Fruit fly (Drosophila melanogaster): ENCODE measurements around the gene spn-A.

The spn-A gene

dm6 chr3R:30083215-30083614 is 27.4 kb upstream of the spn-A start (continued):
- TF ChIP-seq Ssrp (tag; optimal IDR thresholded peaks at IDR 0.05) (peak; percentile 20), CG18476 (GFP tag; optimal IDR thresholded peaks at IDR 0.05) (no peak), CG1603 (tag; optimal IDR thresholded peaks at IDR 0.05) (peak; percentile 16), nmo (GFP tag; optimal IDR thresholded peaks at IDR 0.05) (peak; percentile 3), MESR4 (GFP tag; optimal IDR thresholded peaks at IDR 0.05) (no peak), CG15269 (tag; optimal IDR thresholded peaks at IDR 0.05) (peak; percentile 19), prd (optimal IDR thresholded peaks at IDR 0.05) (no peak), prd (GFP tag; IDR thresholded peaks at IDR 0.05) (peak; percentile 26; the same call in 1 of the 3 replicates), CG2712 (tag; optimal IDR thresholded peaks at IDR 0.05) (peak; percentile 12), Dbx (GFP tag; IDR thresholded peaks at IDR 0.05) (no peak), Adf1 (GFP tag; IDR thresholded peaks at IDR 0.05) (no peak), lab (GFP tag; optimal IDR thresholded peaks at IDR 0.05) (peak; percentile 20), dmrt99B (tag; optimal IDR thresholded peaks at IDR 0.05) (peak; percentile 33), CG17912 (GFP tag; optimal IDR thresholded peaks at IDR 0.05) (no peak), grau (tag; optimal IDR thresholded peaks at IDR 0.05) (peak; percentile 23), Taf1 (GFP tag; IDR thresholded peaks at IDR 0.05) (no peak), Awh (GFP tag; IDR thresholded peaks at IDR 0.05) (peak; percentile 29; the same call in 1 of the 2 replicates), CG6813 (GFP tag; optimal IDR thresholded peaks at IDR 0.05) (no peak), CG17612 (GFP tag; IDR thresholded peaks at IDR 0.05) (no peak), fd102C (GFP tag; optimal IDR thresholded peaks at IDR 0.05) (no peak), CG10979 (tag; optimal IDR thresholded peaks at IDR 0.05) (peak; percentile 0), bsh (GFP tag; optimal IDR thresholded peaks at IDR 0.05) (peak in 1 of 2 experiments; percentile 35), wek (GFP tag; optimal IDR thresholded peaks at IDR 0.05) (no peak), CG1647 (GFP tag; optimal IDR thresholded peaks at IDR 0.05) (no peak), unpg (GFP tag; optimal IDR thresholded peaks at IDR 0.05) (peak; percentile 14), Dip3 (GFP tag; optimal IDR thresholded peaks at IDR 0.05) (no peak), CG11504 (tag; optimal IDR thresholded peaks at IDR 0.05) (peak; percentile 46), Med (GFP tag) (peak; percentile 47), CG18262 (tag; optimal IDR thresholded peaks at IDR 0.05) (peak; percentile 6), CG6854 (GFP tag; optimal IDR thresholded peaks at IDR 0.05) (no peak), oc (tag; optimal IDR thresholded peaks at IDR 0.05) (no peak), Sox102F (GFP tag; optimal IDR thresholded peaks at IDR 0.05) (peak; percentile 33), CG31441 (GFP tag; IDR thresholded peaks at IDR 0.05) (0 out of 2 replicates have a peak, but pooled peaks have one; percentile 17), Pdp1 (GFP tag; optimal IDR thresholded peaks at IDR 0.05) (peak in 1 of 2 experiments; percentile 11), row (GFP tag; IDR thresholded peaks at IDR 0.05) (peak; percentile 27; the same call in 1 of the 3 replicates), E2f2 (GFP tag; IDR thresholded peaks at IDR 0.05) (peak; percentile 8; the same call in 1 of the 2 replicates), CG2116 (GFP tag; optimal IDR thresholded peaks at IDR 0.05) (no peak), HLH3B (GFP tag; IDR thresholded peaks at IDR 0.05) (peak; percentile 25; the same call in 1 of the 2 replicates), CoRest (tag; optimal IDR thresholded peaks at IDR 0.05) (no peak), Xrp1 (GFP tag; IDR thresholded peaks at IDR 0.05) (peak; percentile 15; the same call in 1 of the 2 replicates), BEAF-32 (GFP tag; optimal IDR thresholded peaks at IDR 0.05) (no peak), CG16813 (GFP tag; IDR thresholded peaks at IDR 0.05; ENCODE audit: partially characterized antibody) (no peak), sisA (GFP tag; IDR thresholded peaks at IDR 0.05) (no peak; the same call in 1 of the 2 replicates), CG13424 (tag; optimal IDR thresholded peaks at IDR 0.05) (peak; percentile 12), CG18599 (GFP tag; optimal IDR thresholded peaks at IDR 0.05) (peak; percentile 9), Ravus (GFP tag; IDR thresholded peaks at IDR 0.05) (no peak), tgo (GFP tag; IDR thresholded peaks at IDR 0.05) (0 out of 3 replicates have a peak, but pooled peaks have one; percentile 16), slbo (GFP tag; IDR thresholded peaks at IDR 0.05) (peak; percentile 38; the same call in 1 of the 2 replicates), CG2120 (GFP tag; optimal IDR thresholded peaks at IDR 0.05) (peak; percentile 32)
